Worm (Caenorhabditis elegans) whole organism, young adult: Measurements from ENCODE around the gene C15H7.4.

ENCODE experiments used
- B0336.3 ChIP-seq: fragments of 200-800 bp; sonication (Bioruptor generic); IDR thresholded peaks from 2 replicates; pipeline ENCODE4 v1.3.6; 2022; ENCODE audit warnings: missing genetic modification characterization, missing compliant biosample characterization
- F22D6.2 ChIP-seq: sonication (generic microtip); optimal IDR thresholded peaks from 2 replicates; lab custom pipeline; 2016; ENCODE audit warnings: mild to moderate bottlenecking, missing genetic modification characterization, missing compliant biosample characterization
- F23B12.7 ChIP-seq: sonication (generic microtip); optimal IDR thresholded peaks from 2 replicates; lab custom pipeline; 2017; ENCODE audit warnings: missing genetic modification characterization, mild to moderate bottlenecking, missing compliant biosample characterization, antibody characterized with exemption, moderate library complexity; ENCODE audit not compliant: insufficient read depth
- F52B5.7 ChIP-seq: sonication (generic microtip); optimal IDR thresholded peaks from 2 replicates; lab custom pipeline; 2016; ENCODE audit warnings: mild to moderate bottlenecking, missing genetic modification characterization, missing compliant biosample characterization
- F57C9.4 ChIP-seq: sonication (generic microtip); optimal IDR thresholded peaks from 2 replicates; lab custom pipeline; 2017; ENCODE audit warnings: mild to moderate bottlenecking, missing genetic modification characterization, missing compliant biosample characterization
- T07F8.4 ChIP-seq: sonication (generic microtip); optimal IDR thresholded peaks from 2 replicates; lab custom pipeline; 2016; ENCODE audit warnings: mild to moderate bottlenecking, missing genetic modification characterization, moderate library complexity, missing compliant biosample characterization
- T26A5.8 ChIP-seq: sonication (generic microtip); optimal IDR thresholded peaks from 2 replicates; lab custom pipeline; 2016; ENCODE audit warnings: missing genetic modification characterization, missing compliant biosample characterization
- Y79H2A.3 ChIP-seq: fragments of 200-800 bp; sonication (Bioruptor generic); conservative IDR thresholded peaks from 2 replicates; pipeline ENCODE4 v1.3.6; 2022; ENCODE audit warnings: missing genetic modification reagents, missing genetic modification characterization, missing compliant biosample characterization
- Y95B8A.8 ChIP-seq: fragments of 200-800 bp; sonication (Bioruptor generic); IDR thresholded peaks from 2 replicates; pipeline ENCODE4 v1.3.6; 2022; ENCODE audit warnings: missing genetic modification reagents, missing genetic modification characterization, missing compliant biosample characterization
- akir-1 ChIP-seq: fragments of 200-800 bp; sonication (Bioruptor generic); optimal IDR thresholded peaks from 2 replicates; lab custom pipeline; 2018; ENCODE audit warnings: mild to moderate bottlenecking, missing genetic modification characterization, moderate library complexity, missing compliant biosample characterization
- atf-7 ChIP-seq: sonication (generic microtip); optimal IDR thresholded peaks from 2 replicates; lab custom pipeline; 2017; ENCODE audit warnings: mild to moderate bottlenecking, missing genetic modification characterization, missing compliant biosample characterization
- attf-3 ChIP-seq: fragments of 200-800 bp; sonication (Bioruptor generic); conservative IDR thresholded peaks from 2 replicates; pipeline ENCODE4 v1.3.6; 2022; ENCODE audit warnings: missing genetic modification reagents, missing genetic modification characterization, missing compliant biosample characterization
- attf-5 ChIP-seq: fragments of 200-800 bp; sonication (Bioruptor generic); optimal IDR thresholded peaks from 2 replicates; lab custom pipeline; 2018; ENCODE audit warnings: mild to moderate bottlenecking, missing genetic modification characterization, missing compliant biosample characterization
- bed-1 ChIP-seq: fragments of 200-800 bp; sonication (Bioruptor generic); IDR thresholded peaks from 2 replicates; pipeline ENCODE4 v1.3.6; 2022; ENCODE audit warnings: missing genetic modification reagents, missing genetic modification characterization, missing compliant biosample characterization
- bed-2 ChIP-seq: fragments of 200-800 bp; sonication (Bioruptor generic); IDR thresholded peaks from 2 replicates; pipeline ENCODE4 v1.3.6; 2022; ENCODE audit warnings: missing genetic modification reagents, missing genetic modification characterization, missing compliant biosample characterization
- ccch-3 ChIP-seq: fragments of 200-800 bp; sonication (Bioruptor generic); optimal IDR thresholded peaks from 2 replicates; lab custom pipeline; 2018; ENCODE audit warnings: mild to moderate bottlenecking, missing genetic modification characterization, missing compliant biosample characterization
- ceh-58 ChIP-seq: fragments of 200-800 bp; sonication (Bioruptor generic); IDR thresholded peaks from 2 replicates; pipeline ENCODE4 v1.3.6; 2022; ENCODE audit warnings: missing genetic modification characterization, missing compliant biosample characterization
- die-1 ChIP-seq: sonication (generic microtip); optimal IDR thresholded peaks from 2 replicates; lab custom pipeline; 2016; ENCODE audit warnings: missing genotype, mild to moderate bottlenecking, missing genetic modification characterization, missing compliant biosample characterization
- egl-18 ChIP-seq: fragments of 200-800 bp; sonication (Bioruptor generic); IDR thresholded peaks from 2 replicates; pipeline ENCODE4 v1.3.6; 2022; ENCODE audit warnings: missing genetic modification reagents, missing genetic modification characterization, missing compliant biosample characterization
- egl-44 ChIP-seq: fragments of 200-800 bp; sonication (Bioruptor generic); IDR thresholded peaks from 2 replicates; pipeline ENCODE4 v1.3.6; 2022; ENCODE audit warnings: missing genetic modification reagents, missing genetic modification characterization, missing compliant biosample characterization
- egrh-3 ChIP-seq: fragments of 200-800 bp; sonication (Bioruptor generic); IDR thresholded peaks from 2 replicates; pipeline ENCODE4 v1.3.6; 2022; ENCODE audit warnings: missing genetic modification reagents, missing genetic modification characterization, missing compliant biosample characterization
- ets-4 ChIP-seq: fragments of 200-800 bp; sonication (Bioruptor generic); optimal IDR thresholded peaks from 2 replicates; lab custom pipeline; 2018; ENCODE audit warnings: mild to moderate bottlenecking, missing genetic modification characterization, missing compliant biosample characterization
- fkh-3 ChIP-seq: sonication (generic microtip); optimal IDR thresholded peaks from 2 replicates; lab custom pipeline; 2016; ENCODE audit warnings: mild to moderate bottlenecking, missing genetic modification characterization, missing compliant biosample characterization
- him-1 ChIP-seq: sonication (generic microtip); optimal IDR thresholded peaks from 2 replicates; lab custom pipeline; 2016; ENCODE audit warnings: missing genotype, missing genetic modification reagents, missing genetic modification characterization, missing compliant biosample characterization
- hlh-26 ChIP-seq: fragments of 200-800 bp; sonication (Bioruptor generic); conservative IDR thresholded peaks from 2 replicates; pipeline ENCODE4 v1.3.6; 2022; ENCODE audit warnings: missing genetic modification reagents, missing genetic modification characterization, missing compliant biosample characterization
- hrde-1 ChIP-seq: sonication (generic microtip); optimal IDR thresholded peaks from 2 replicates; lab custom pipeline; 2016; ENCODE audit warnings: missing genetic modification characterization, mild to moderate bottlenecking, missing compliant biosample characterization, moderate library complexity, missing genotype, missing genetic modification reagents, borderline replicate concordance
- hsf-1 ChIP-seq: fragments of 200-800 bp; sonication (Bioruptor generic); IDR thresholded peaks from 2 replicates; pipeline ENCODE4 v1.3.6; 2022; ENCODE audit warnings: missing genetic modification reagents, missing genetic modification characterization, missing compliant biosample characterization
- lin-26 ChIP-seq: fragments of 200-800 bp; sonication (Bioruptor generic); IDR thresholded peaks from 2 replicates; pipeline ENCODE4 v1.3.6; 2022; ENCODE audit warnings: missing genetic modification reagents, missing genetic modification characterization, missing compliant biosample characterization
- madf-6 ChIP-seq: fragments of 200-800 bp; sonication (Bioruptor generic); IDR thresholded peaks from 2 replicates; pipeline ENCODE4 v1.3.6; 2022; ENCODE audit warnings: missing genetic modification reagents, missing genetic modification characterization, missing compliant biosample characterization
- madf-8 ChIP-seq: fragments of 200-800 bp; sonication (Bioruptor generic); conservative IDR thresholded peaks from 2 replicates; pipeline ENCODE4 v1.3.6; 2022; ENCODE audit warnings: missing genetic modification reagents, missing genetic modification characterization, missing compliant biosample characterization
- nfya-1 ChIP-seq: sonication (generic microtip); optimal IDR thresholded peaks from 2 replicates; lab custom pipeline; 2017; ENCODE audit warnings: antibody characterized with exemption, missing compliant biosample characterization, missing genetic modification characterization, borderline replicate concordance; ENCODE audit not compliant: insufficient read depth
- nfya-2 ChIP-seq: fragments of 200-800 bp; sonication (Bioruptor generic); IDR thresholded peaks from 2 replicates; pipeline ENCODE4 v1.3.6; 2022; ENCODE audit warnings: missing genetic modification reagents, missing genetic modification characterization, missing compliant biosample characterization
- nhr-27 ChIP-seq: fragments of 200-800 bp; sonication (Bioruptor generic); optimal IDR thresholded peaks from 2 replicates; lab custom pipeline; 2018; ENCODE audit warnings: mild to moderate bottlenecking, missing genetic modification characterization, moderate library complexity, missing compliant biosample characterization
- pha-4 ChIP-seq: fragments of 150-350 bp; sonication (generic microtip); optimal IDR thresholded peaks from 2 replicates; lab custom pipeline; 2014; ENCODE audit warnings: missing biosample characterization, missing genetic modification reagents, missing genetic modification characterization
- rec-8 ChIP-seq, 2 experiments: sonication (generic microtip); optimal IDR thresholded peaks; 2 replicates each; lab custom pipeline; 2016; ENCODE audit warnings: mild to moderate bottlenecking in 2 of 2, missing genetic modification characterization in 2 of 2, missing genetic modification reagents in 2 of 2, missing genotype in 2 of 2, missing biosample characterization in 1 of 2, missing compliant biosample characterization in 1 of 2, moderate library complexity in 1 of 2
- repo-1 ChIP-seq: sonication (generic microtip); optimal IDR thresholded peaks from 2 replicates; lab custom pipeline; 2017; ENCODE audit warnings: mild to moderate bottlenecking, missing genetic modification characterization, missing compliant biosample characterization
- sea-2 ChIP-seq: fragments of 200-800 bp; sonication (Bioruptor generic); IDR thresholded peaks from 2 replicates; pipeline ENCODE4 v1.3.6; 2022; ENCODE audit warnings: missing genetic modification characterization, missing compliant biosample characterization
- sptf-2 ChIP-seq: fragments of 200-800 bp; sonication (Bioruptor generic); optimal IDR thresholded peaks from 2 replicates; lab custom pipeline; 2018; ENCODE audit warnings: mild to moderate bottlenecking, missing genetic modification characterization, missing compliant biosample characterization
- tbp1 ChIP-seq: fragments of 200-800 bp; sonication (Bioruptor generic); optimal IDR thresholded peaks from 2 replicates; lab custom pipeline; 2018; ENCODE audit warnings: mild to moderate bottlenecking, missing genetic modification characterization, missing compliant biosample characterization
- tlf-1 ChIP-seq: fragments of 200-800 bp; sonication (Bioruptor generic); optimal IDR thresholded peaks from 2 replicates; lab custom pipeline; 2018; ENCODE audit warnings: mild to moderate bottlenecking, missing genetic modification characterization, missing compliant biosample characterization
- unc-62 ChIP-seq: fragments of 150-350 bp; optimal IDR thresholded peaks from 2 replicates; lab custom pipeline; 2014; ENCODE audit warnings: missing biosample characterization, missing genetic modification reagents, missing genetic modification characterization
- xnd-1 ChIP-seq: sonication (generic microtip); optimal IDR thresholded peaks from 2 replicates; lab custom pipeline; 2016; ENCODE audit warnings: missing genotype, missing genetic modification reagents, missing genetic modification characterization, missing compliant biosample characterization
- ztf-18 ChIP-seq: sonication (generic microtip); optimal IDR thresholded peaks from 2 replicates; lab custom pipeline; 2016; ENCODE audit warnings: missing genotype, mild to moderate bottlenecking, missing genetic modification characterization, missing compliant biosample characterization
- ztf-22 ChIP-seq: fragments of 200-800 bp; sonication (Bioruptor generic); optimal IDR thresholded peaks from 2 replicates; lab custom pipeline; 2018; ENCODE audit warnings: mild to moderate bottlenecking, missing genetic modification characterization, moderate library complexity, missing compliant biosample characterization
- ztf-26 ChIP-seq: sonication (generic microtip); optimal IDR thresholded peaks from 2 replicates; lab custom pipeline; 2017; ENCODE audit warnings: missing genetic modification characterization, missing compliant biosample characterization
- ztf-28 ChIP-seq: fragments of 200-800 bp; sonication (Bioruptor generic); IDR thresholded peaks from 2 replicates; pipeline ENCODE4 v1.3.6; 2022; ENCODE audit warnings: missing genetic modification reagents, missing genetic modification characterization, missing compliant biosample characterization

C15H7.4 gene

DNA sequence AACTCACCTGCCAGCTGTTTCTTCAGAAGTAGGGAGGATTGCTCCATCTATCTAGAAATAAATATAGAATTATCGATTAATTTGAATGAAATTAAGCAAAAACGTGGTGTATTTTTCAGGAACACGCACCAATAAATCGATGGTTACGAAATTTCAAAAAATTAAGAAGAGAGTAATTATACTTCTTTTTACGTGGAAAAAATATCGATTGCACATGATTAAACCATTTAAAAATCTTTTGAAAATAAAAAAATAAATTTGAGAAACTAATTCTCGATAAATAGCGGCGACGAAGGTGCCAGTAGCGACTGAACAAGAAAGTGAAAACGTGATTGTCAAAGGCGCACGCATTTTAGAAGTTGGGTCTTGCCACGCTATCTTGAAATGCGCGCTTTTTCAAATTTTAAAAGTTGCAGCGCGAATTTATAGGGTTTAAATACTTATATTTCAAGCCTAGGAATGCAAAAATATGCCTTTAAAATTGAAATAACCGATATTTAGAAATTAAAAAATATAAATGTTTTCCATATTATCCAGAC is 24.5 kb downstream of the C15H7.4 start, which contains the start of gene ubc-7 (continued):
- TF ChIP-seq madf-8 (GFP tag; lab: Robert Waterston, UW) = peak; percentile 92
- TF ChIP-seq hsf-1 (GFP tag; lab: Robert Waterston, UW) = peak; percentile 79
- TF ChIP-seq ccch-3 (GFP tag; lab: Kevin White, UChicago) = no peak
- TF ChIP-seq F22D6.2 (tag; lab: Kevin White, UChicago) = no peak
- no peak for TF ChIP-seq T26A5.8 (tag; lab: Kevin White, UChicago)
- no peak for TF ChIP-seq F57C9.4 (tag; lab: Kevin White, UChicago)
- no peak for TF ChIP-seq ztf-22 (GFP tag; lab: Kevin White, UChicago)
- TF ChIP-seq him-1 (tag; lab: Kevin White, UChicago) = peak; percentile 24
- no peak for TF ChIP-seq unc-62 (GFP tag; lab: Kevin White, UChicago)
- no peak for TF ChIP-seq akir-1 (GFP tag; lab: Kevin White, UChicago)
- peak; percentile 68 for TF ChIP-seq tlf-1 (GFP tag; lab: Kevin White, UChicago)
- TF ChIP-seq lin-26 (GFP tag; lab: Robert Waterston, UW) = no peak
- TF ChIP-seq attf-5 (GFP tag; lab: Kevin White, UChicago) = peak; percentile 72
- TF ChIP-seq ztf-26 (tag; lab: Kevin White, UChicago) = no peak
- no peak for TF ChIP-seq hrde-1 (tag; lab: Kevin White, UChicago)
- peak; percentile 96 for TF ChIP-seq madf-6 (GFP tag; lab: Robert Waterston, UW)
- no peak for TF ChIP-seq die-1
- TF ChIP-seq Y79H2A.3 = no peak
- no peak for TF ChIP-seq bed-2 (GFP tag; lab: Robert Waterston, UW)
- TF ChIP-seq sptf-2 (GFP tag; lab: Kevin White, UChicago) = no peak
- no peak for TF ChIP-seq nfya-2 (GFP tag; lab: Robert Waterston, UW)
- TF ChIP-seq egl-44 (GFP tag; lab: Robert Waterston, UW) = no peak
- no peak for TF ChIP-seq rec-8 (tag; optimal IDR thresholded peaks at IDR 0.05; lab: Kevin White, UChicago)
- TF ChIP-seq egrh-3 = no peak
- TF ChIP-seq nfya-1 (tag; lab: Kevin White, UChicago) = no peak
- peak; percentile 79 for TF ChIP-seq xnd-1 (tag; lab: Kevin White, UChicago)

ce11 chrIII:9629855-9630254 is 25.8 kb downstream of the C15H7.4 start, which contains the start of gene rpac-19:
TSS of gene rpac-19 (minus strand) at chrIII:9629885.
- TF ChIP-seq hlh-26 = no peak
- peak; percentile 28 for TF ChIP-seq die-1
- TF ChIP-seq attf-3 (GFP tag; lab: Robert Waterston, UW) = no peak; the same call in 1 of the 2 replicates
- TF ChIP-seq repo-1 (tag; lab: Kevin White, UChicago) = peak; percentile 89
- peak; percentile 76 for TF ChIP-seq B0336.3 (GFP tag; lab: Robert Waterston, UW)
- peak; percentile 79 for TF ChIP-seq attf-5 (GFP tag; lab: Kevin White, UChicago)
- TF ChIP-seq T07F8.4 = peak; percentile 30
- TF ChIP-seq egl-18 (GFP tag; lab: Robert Waterston, UW) = no peak
- no peak for TF ChIP-seq sea-2 (GFP tag; lab: Robert Waterston, UW)
- no peak for TF ChIP-seq nhr-27 (tag; lab: Kevin White, UChicago)
- no peak for TF ChIP-seq fkh-3
- TF ChIP-seq Y95B8A.8 (GFP tag; lab: Robert Waterston, UW) = peak; percentile 90
- TF ChIP-seq ztf-18 (tag; lab: Kevin White, UChicago) = peak; percentile 75
- no peak for TF ChIP-seq nfya-1 (tag; lab: Kevin White, UChicago)
- no peak for TF ChIP-seq nfya-2 (GFP tag; lab: Robert Waterston, UW)
- no peak for TF ChIP-seq ccch-3 (GFP tag; lab: Kevin White, UChicago)
- peak; percentile 64 for TF ChIP-seq atf-7 (tag; lab: Kevin White, UChicago)
- no peak for TF ChIP-seq ztf-28
- peak; percentile 65 for TF ChIP-seq F52B5.7 (tag; lab: Kevin White, UChicago)
- no peak for TF ChIP-seq bed-1
- no peak for TF ChIP-seq unc-62 (GFP tag; lab: Kevin White, UChicago)
- peak; percentile 53 for TF ChIP-seq F23B12.7
- no peak for TF ChIP-seq ceh-58 (GFP tag; lab: Robert Waterston, UW)
- no peak for TF ChIP-seq sptf-2 (GFP tag; lab: Kevin White, UChicago)
- peak; percentile 77 for TF ChIP-seq pha-4 (tag; lab: Kevin White, UChicago)
- TF ChIP-seq tbp1 (GFP tag; lab: Kevin White, UChicago) = peak; percentile 65
- peak; percentile 58 for TF ChIP-seq xnd-1 (tag; lab: Kevin White, UChicago)
- no peak for TF ChIP-seq ets-4
